Fruit fly (Drosophila melanogaster) Kc167 (cell line): ENCODE data around the gene AsnRS.

Source experiments
- Myc ChIP-seq: fragments of >200 bp; optimal IDR thresholded peaks from 2 replicates; lab custom pipeline; 2017; ENCODE audit warnings: missing external identifiers
- Sin3A ChIP-seq: fragments of >200 bp; optimal IDR thresholded peaks from 2 replicates; lab custom pipeline; 2018; ENCODE audit warnings: missing external identifiers
- h ChIP-seq: fragments of >200 bp; optimal IDR thresholded peaks from 3 replicates; lab custom pipeline; 2018; ENCODE audit warnings: missing external identifiers
- insv ChIP-seq: fragments of >200 bp; optimal IDR thresholded peaks from 3 replicates; lab custom pipeline; 2018; ENCODE audit warnings: missing external identifiers
- psq ChIP-seq: fragments of >200 bp; optimal IDR thresholded peaks from 2 replicates; lab custom pipeline; 2017; ENCODE audit warnings: missing external identifiers
- ttk ChIP-seq: sonication (Bioruptor generic); optimal IDR thresholded peaks from 2 replicates; lab custom pipeline; 2017; ENCODE audit warnings: missing external identifiers

The AsnRS gene

dm6 chr2L:19142176-19142870 is 10.6 kb upstream of the AsnRS start:
- TF ChIP-seq h (lab: Kevin White, UChicago), result no peak

dm6 chr2L:19141435-19142126 is 9.8 kb upstream of the AsnRS start:
- TF ChIP-seq insv (lab: Kevin White, UChicago), result no peak
- no peak for TF ChIP-seq psq (lab: Kevin White, UChicago)
- TF ChIP-seq Sin3A (lab: Kevin White, UChicago), result no peak
- TF ChIP-seq h (lab: Kevin White, UChicago), result no peak
- TF ChIP-seq ttk, result no peak
- TF ChIP-seq Myc, result no peak

dm6 chr2L:19140984-19141262 is 9.2 kb upstream of the AsnRS start:
- TF ChIP-seq psq (lab: Kevin White, UChicago) (no peak), ttk (no peak), Sin3A (lab: Kevin White, UChicago) (no peak), Myc (no peak), insv (lab: Kevin White, UChicago) (no peak), h (lab: Kevin White, UChicago) (no peak)

dm6 chr2L:19140257-19140983 is 8.7 kb upstream of the AsnRS start:
- TF ChIP-seq h (lab: Kevin White, UChicago) (no peak), Sin3A (lab: Kevin White, UChicago) (no peak), Myc (no peak), psq (lab: Kevin White, UChicago) (no peak), insv (lab: Kevin White, UChicago) (no peak), ttk (no peak)

dm6 chr2L:19139751-19140150 is 8.0 kb upstream of the AsnRS start:
- TF ChIP-seq Myc (no peak), insv (lab: Kevin White, UChicago) (no peak), psq (lab: Kevin White, UChicago) (no peak), Sin3A (lab: Kevin White, UChicago) (no peak), ttk (no peak), h (lab: Kevin White, UChicago) (no peak)

- TF ChIP-seq Sin3A (lab: Kevin White, UChicago) (no peak), psq (lab: Kevin White, UChicago) (no peak)
Observed at dm6 chr2L:19138361-19139041, 6.7 kb upstream of the AsnRS start.

- no peak for TF ChIP-seq Myc
Observed at dm6 chr2L:19137494-19138360, 6.0 kb upstream of the AsnRS start.

- TF ChIP-seq h (lab: Kevin White, UChicago) (no peak), psq (lab: Kevin White, UChicago) (no peak), Myc (no peak), insv (lab: Kevin White, UChicago) (no peak), ttk (no peak), Sin3A (lab: Kevin White, UChicago) (no peak)
Observed at dm6 chr2L:19136735-19137134, 5.0 kb upstream of the AsnRS start.

- TF ChIP-seq psq (lab: Kevin White, UChicago) (no peak), Sin3A (lab: Kevin White, UChicago) (no peak), ttk (no peak), h (lab: Kevin White, UChicago) (no peak), insv (lab: Kevin White, UChicago) (no peak), Myc (no peak)
Observed at dm6 chr2L:19135955-19136677, 4.4 kb upstream of the AsnRS start.

dm6 chr2L:19134814-19135523 is 3.2 kb upstream of the AsnRS start, which contains the start of gene Polr1D:
Gene Polr1D, minus strand, starts transcription at chr2L:19135233.
- no peak for TF ChIP-seq insv (lab: Kevin White, UChicago)
- TF ChIP-seq psq (lab: Kevin White, UChicago), result no peak
- TF ChIP-seq Sin3A (lab: Kevin White, UChicago), result no peak
- no peak for TF ChIP-seq ttk
- TF ChIP-seq h (lab: Kevin White, UChicago), result no peak
- TF ChIP-seq Myc, result no peak

dm6 chr2L:19134366-19134689 is 2.6 kb upstream of the AsnRS start:
- no peak for TF ChIP-seq ttk
- TF ChIP-seq psq (lab: Kevin White, UChicago), result no peak
- TF ChIP-seq Sin3A (lab: Kevin White, UChicago), result no peak
- TF ChIP-seq h (lab: Kevin White, UChicago), result no peak
- no peak for TF ChIP-seq Myc
- TF ChIP-seq insv (lab: Kevin White, UChicago), result no peak
